Worm (Caenorhabditis elegans) whole organism, L1 larva: ENCODE data around the gene srsy-2.
A peak's percentile ranks its signal among the peaks of the same experiment; 100 is the strongest.

Experiments used
- F16B12.6 ChIP-seq: fragments of 150-350 bp; optimal IDR thresholded peaks from 2 replicates; lab custom pipeline; 2014; ENCODE audit warnings: missing biosample characterization, missing genetic modification characterization
- aly-2 ChIP-seq: fragments of 150-350 bp; optimal IDR thresholded peaks from 2 replicates; lab custom pipeline; 2014; ENCODE audit warnings: missing biosample characterization, missing genetic modification characterization
- lin-13 ChIP-seq: fragments of 150-350 bp; optimal IDR thresholded peaks from 2 replicates; lab custom pipeline; 2014; ENCODE audit warnings: missing biosample characterization, missing genetic modification reagents, missing genetic modification characterization
- lir-3 ChIP-seq: sonication (generic microtip); optimal IDR thresholded peaks from 2 replicates; lab custom pipeline; 2016; ENCODE audit warnings: mild to moderate bottlenecking, missing genetic modification characterization, moderate library complexity, missing compliant biosample characterization; ENCODE audit not compliant: poor library complexity
- mef-2 ChIP-seq: fragments of 150-350 bp; optimal IDR thresholded peaks from 2 replicates; lab custom pipeline; 2014; ENCODE audit warnings: missing biosample characterization, missing genetic modification characterization
- nhr-11 ChIP-seq: fragments of 150-350 bp; optimal IDR thresholded peaks from 2 replicates; lab custom pipeline; 2014; ENCODE audit warnings: missing biosample characterization, missing genetic modification characterization
- nhr-237 ChIP-seq: fragments of 150-350 bp; optimal IDR thresholded peaks from 2 replicates; lab custom pipeline; 2014; ENCODE audit warnings: missing biosample characterization, missing genetic modification characterization
- pag-3 ChIP-seq: sonication (generic microtip); optimal IDR thresholded peaks from 2 replicates; lab custom pipeline; 2017; ENCODE audit warnings: missing genetic modification characterization, mild to moderate bottlenecking, missing compliant biosample characterization, antibody characterized with exemption, borderline replicate concordance; ENCODE audit not compliant: insufficient read depth
- pqm-1 ChIP-seq: sonication (generic microtip); optimal IDR thresholded peaks from 3 replicates; lab custom pipeline; 2017; ENCODE audit warnings: missing biosample characterization, missing genetic modification characterization
- skn-1 ChIP-seq: fragments of 150-350 bp; optimal IDR thresholded peaks from 2 replicates; lab custom pipeline; 2014; ENCODE audit warnings: missing biosample characterization, missing genetic modification characterization
- unc-62 ChIP-seq: fragments of 150-350 bp; optimal IDR thresholded peaks from 2 replicates; lab custom pipeline; 2014; ENCODE audit warnings: missing biosample characterization, missing genetic modification reagents, missing genetic modification characterization
- unc-98 ChIP-seq: fragments of 200-800 bp; sonication (Bioruptor generic); IDR thresholded peaks from 2 replicates; pipeline ENCODE4 v1.3.6; 2022; ENCODE audit warnings: missing genetic modification characterization, missing compliant biosample characterization

ce11 chrII:6248503-6248902, 21.6 kb upstream of the srsy-2 start:
- TF ChIP-seq F16B12.6 (no peak), pqm-1 (no peak), mef-2 (tag; lab: Kevin White, UChicago) (no peak), skn-1 (peak; percentile 27), aly-2 (tag; lab: Kevin White, UChicago) (peak; percentile 10), unc-98 (GFP tag; lab: Robert Waterston, UW) (no peak), nhr-237 (tag; lab: Kevin White, UChicago) (no peak), unc-62 (GFP tag; lab: Kevin White, UChicago) (no peak), pag-3 (tag; lab: Kevin White, UChicago) (no peak), lir-3 (tag; lab: Kevin White, UChicago) (peak; percentile 40), lin-13 (no peak), nhr-11 (no peak)
